Worm (Caenorhabditis elegans) whole organism, early embryonic: ENCODE data around the gene srh-141.

ENCODE experiments used
- B0310.2 ChIP-seq: sonication (generic microtip); optimal IDR thresholded peaks from 2 replicates; lab custom pipeline; 2016; ENCODE audit warnings: mild to moderate bottlenecking, missing genetic modification characterization, missing compliant biosample characterization
- F13C5.2 ChIP-seq: sonication (generic microtip); optimal IDR thresholded peaks from 2 replicates; lab custom pipeline; 2017; ENCODE audit warnings: mild to moderate bottlenecking, missing genetic modification characterization, inconsistent platforms, missing compliant biosample characterization
- aly-1 ChIP-seq: sonication (generic microtip); optimal IDR thresholded peaks from 2 replicates; lab custom pipeline; 2016; ENCODE audit warnings: missing genetic modification characterization, missing compliant biosample characterization
- ama-1 ChIP-seq: fragments of 150-350 bp; optimal IDR thresholded peaks from 2 replicates; lab custom pipeline; 2014
- ceh-13 ChIP-seq: fragments of 200-800 bp; sonication (Bioruptor generic); optimal IDR thresholded peaks from 2 replicates; lab custom pipeline; 2018; ENCODE audit warnings: mild to moderate bottlenecking, missing genetic modification characterization, missing compliant biosample characterization
- ceh-36 ChIP-seq: sonication (generic microtip); optimal IDR thresholded peaks from 2 replicates; lab custom pipeline; 2016; ENCODE audit warnings: missing genetic modification characterization, inconsistent platforms, missing compliant biosample characterization
- ets-7 ChIP-seq: sonication (generic microtip); optimal IDR thresholded peaks from 2 replicates; lab custom pipeline; 2016; ENCODE audit warnings: missing genotype, missing genetic modification characterization, missing compliant biosample characterization
- flt-1 ChIP-seq: fragments of 200-800 bp; sonication (Bioruptor generic); IDR thresholded peaks from 2 replicates; pipeline ENCODE4 v1.3.6; 2022; ENCODE audit warnings: missing genetic modification characterization, missing compliant biosample characterization
- hmbx-1 ChIP-seq: sonication (generic microtip); optimal IDR thresholded peaks from 2 replicates; lab custom pipeline; 2016; ENCODE audit warnings: mild to moderate bottlenecking, missing genetic modification characterization, missing compliant biosample characterization
- hmg-4 ChIP-seq: fragments of 200-800 bp; sonication (Bioruptor generic); optimal IDR thresholded peaks from 2 replicates; lab custom pipeline; 2018; ENCODE audit warnings: mild to moderate bottlenecking, missing genetic modification characterization, missing compliant biosample characterization
- hnd-1 ChIP-seq: sonication (generic microtip); optimal IDR thresholded peaks from 2 replicates; lab custom pipeline; 2016; ENCODE audit warnings: missing genetic modification characterization, missing compliant biosample characterization
- pes-1 ChIP-seq: fragments of 200-800 bp; sonication (Bioruptor generic); IDR thresholded peaks from 2 replicates; pipeline ENCODE4 v1.3.6; 2022; ENCODE audit warnings: missing genetic modification reagents, missing genetic modification characterization, missing compliant biosample characterization
- scrt-1 ChIP-seq: fragments of 200-800 bp; sonication (Bioruptor generic); IDR thresholded peaks from 2 replicates; pipeline ENCODE4 v1.3.6; 2022; ENCODE audit warnings: missing genetic modification characterization, missing compliant biosample characterization
- sea-1 ChIP-seq: fragments of 200-800 bp; sonication (Bioruptor generic); conservative IDR thresholded peaks from 2 replicates; pipeline ENCODE4 v1.3.6; 2022; ENCODE audit warnings: missing genetic modification characterization, missing compliant biosample characterization
- tbx-11 ChIP-seq: fragments of 200-800 bp; sonication (Bioruptor generic); IDR thresholded peaks from 2 replicates; pipeline ENCODE4 v1.3.6; 2022; ENCODE audit warnings: missing genetic modification characterization, missing compliant biosample characterization
- tbx-37 ChIP-seq: fragments of 200-800 bp; sonication (Bioruptor generic); conservative IDR thresholded peaks from 2 replicates; pipeline ENCODE4 v1.3.6; 2022; ENCODE audit warnings: missing genetic modification reagents, missing genetic modification characterization, missing compliant biosample characterization
- tra-4 ChIP-seq: sonication (generic microtip); optimal IDR thresholded peaks from 2 replicates; lab custom pipeline; 2017; ENCODE audit warnings: missing genetic modification characterization, missing compliant biosample characterization

Gene srh-141

DNA sequence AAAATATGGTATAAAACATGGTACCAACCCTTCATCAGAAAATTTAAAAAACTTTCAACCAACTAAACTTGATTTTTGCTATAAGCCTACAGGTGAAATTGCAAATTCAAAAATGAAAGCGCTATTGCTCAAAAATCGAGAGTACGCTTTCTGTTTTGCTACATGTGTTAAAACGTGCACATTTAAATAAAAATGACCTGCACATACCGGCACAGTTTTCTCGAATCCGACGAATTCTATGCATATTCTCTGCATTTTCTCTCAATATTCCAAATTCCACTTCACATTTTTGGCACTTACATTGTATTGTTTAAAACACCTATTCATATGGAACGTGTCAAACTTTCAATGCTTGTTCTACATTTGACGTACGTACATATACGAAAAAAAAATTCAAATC is 33.2 kb upstream of the srh-141 start, which contains the start of gene srh-145:
Gene srh-145, plus strand, starts transcription at position 193 of the 400 bp plus-strand sequence.
- TF ChIP-seq tra-4 (tag; lab: Kevin White, UChicago) (no peak), flt-1 (GFP tag; lab: Robert Waterston, UW) (no peak), ceh-13 (GFP tag; lab: Kevin White, UChicago) (no peak), ets-7 (no peak), hmbx-1 (tag; lab: Kevin White, UChicago) (no peak), aly-1 (tag; lab: Kevin White, UChicago) (no peak), scrt-1 (GFP tag; lab: Robert Waterston, UW) (no peak), tbx-11 (GFP tag; lab: Robert Waterston, UW) (no peak)

DNA sequence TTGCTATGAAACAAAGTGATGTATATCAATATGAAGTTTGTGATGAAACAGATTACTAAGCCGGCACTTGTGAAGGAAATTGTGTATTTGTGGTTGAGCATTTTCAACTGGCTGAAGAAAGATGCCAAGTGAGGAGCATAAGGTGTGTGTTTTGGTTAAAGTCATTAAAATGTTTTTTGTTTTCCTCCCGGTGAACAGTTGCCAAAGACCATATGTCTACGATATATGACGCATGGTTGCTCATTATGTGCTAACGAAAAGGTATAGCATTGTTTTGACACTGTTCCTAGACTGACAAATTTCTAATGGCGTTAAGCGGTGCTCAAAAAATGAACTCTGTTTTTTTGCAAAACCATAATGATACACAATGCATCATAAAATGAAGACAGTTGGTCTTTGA is 26.7 kb upstream of the srh-141 start, which contains the start of gene str-55:
Gene str-55, minus strand, starts transcription at position 101 of the 400 bp plus-strand sequence.
- no peak for TF ChIP-seq ama-1 (lab: Kevin White, UChicago)
- no peak for TF ChIP-seq pes-1 (GFP tag; lab: Robert Waterston, UW)
- no peak for TF ChIP-seq F13C5.2 (tag; lab: Kevin White, UChicago)
- no peak for TF ChIP-seq scrt-1 (GFP tag; lab: Robert Waterston, UW)
- no peak for TF ChIP-seq hnd-1 (tag; lab: Kevin White, UChicago)
- no peak for TF ChIP-seq hmbx-1 (tag; lab: Kevin White, UChicago)
- no peak for TF ChIP-seq tra-4 (tag; lab: Kevin White, UChicago)
- no peak for TF ChIP-seq aly-1 (tag; lab: Kevin White, UChicago)
- TF ChIP-seq sea-1 (GFP tag; lab: Robert Waterston, UW) = no peak
- TF ChIP-seq ceh-13 (GFP tag; lab: Kevin White, UChicago) = no peak
- no peak for TF ChIP-seq tbx-11 (GFP tag; lab: Robert Waterston, UW)
- TF ChIP-seq ets-7 = no peak
- TF ChIP-seq flt-1 (GFP tag; lab: Robert Waterston, UW) = no peak
- no peak for TF ChIP-seq B0310.2 (tag; lab: Kevin White, UChicago)
- TF ChIP-seq hmg-4 (GFP tag; lab: Kevin White, UChicago) = no peak
- TF ChIP-seq ceh-36 (tag; lab: Kevin White, UChicago) = no peak

ce11 chrV:16419769-16420168 is 24.0 kb upstream of the srh-141 start, which contains the start of gene F26D2.16:
TSS of gene F26D2.16 (minus strand) at chrV:16419869.
- TF ChIP-seq pes-1 (GFP tag; lab: Robert Waterston, UW) (no peak), aly-1 (tag; lab: Kevin White, UChicago) (no peak), ama-1 (lab: Kevin White, UChicago) (no peak), ets-7 (no peak), scrt-1 (GFP tag; lab: Robert Waterston, UW) (no peak), hmg-4 (GFP tag; lab: Kevin White, UChicago) (no peak), tbx-37 (GFP tag; lab: Robert Waterston, UW) (no peak), ceh-13 (GFP tag; lab: Kevin White, UChicago) (no peak), flt-1 (GFP tag; lab: Robert Waterston, UW) (no peak), tbx-11 (GFP tag; lab: Robert Waterston, UW) (no peak), tra-4 (tag; lab: Kevin White, UChicago) (no peak), hmbx-1 (tag; lab: Kevin White, UChicago) (no peak), B0310.2 (tag; lab: Kevin White, UChicago) (no peak), F13C5.2 (tag; lab: Kevin White, UChicago) (no peak)

- TF ChIP-seq ceh-36 (tag; lab: Kevin White, UChicago) (no peak), pes-1 (GFP tag; lab: Robert Waterston, UW) (no peak), sea-1 (GFP tag; lab: Robert Waterston, UW) (no peak), tbx-11 (GFP tag; lab: Robert Waterston, UW) (no peak), tra-4 (tag; lab: Kevin White, UChicago) (no peak), hnd-1 (tag; lab: Kevin White, UChicago) (no peak)
These were observed 23.0 kb upstream of the srh-141 start, which contains the start of gene srw-48 for ce11 chrV:16420696-16421095. TSS of gene srw-48 (plus strand) at chrV:16420996.

- TF ChIP-seq hmbx-1 (tag; lab: Kevin White, UChicago) (no peak), tra-4 (tag; lab: Kevin White, UChicago) (no peak), tbx-11 (GFP tag; lab: Robert Waterston, UW) (no peak), F13C5.2 (tag; lab: Kevin White, UChicago) (no peak), hmg-4 (GFP tag; lab: Kevin White, UChicago) (no peak), B0310.2 (tag; lab: Kevin White, UChicago) (no peak), scrt-1 (GFP tag; lab: Robert Waterston, UW) (no peak), pes-1 (GFP tag; lab: Robert Waterston, UW) (no peak)
These were observed 19.3 kb upstream of the srh-141 start, which contains the start of gene srw-29 for ce11 chrV:16424428-16424827. TSS of gene srw-29 (minus strand) at chrV:16424528.

ce11 chrV:16429503-16429902 is 14.2 kb upstream of the srh-141 start, which contains the start of gene F26D2.10:
TSS of gene F26D2.10 (minus strand) at chrV:16429603.
- TF ChIP-seq flt-1 (GFP tag; lab: Robert Waterston, UW) = no peak
- no peak for TF ChIP-seq tbx-11 (GFP tag; lab: Robert Waterston, UW)
- no peak for TF ChIP-seq F13C5.2 (tag; lab: Kevin White, UChicago)
- no peak for TF ChIP-seq ets-7
- no peak for TF ChIP-seq pes-1 (GFP tag; lab: Robert Waterston, UW)
- TF ChIP-seq B0310.2 (tag; lab: Kevin White, UChicago) = no peak
- TF ChIP-seq scrt-1 (GFP tag; lab: Robert Waterston, UW) = no peak
- TF ChIP-seq tbx-37 (GFP tag; lab: Robert Waterston, UW) = no peak
- TF ChIP-seq hnd-1 (tag; lab: Kevin White, UChicago) = no peak
- TF ChIP-seq tra-4 (tag; lab: Kevin White, UChicago) = no peak
- TF ChIP-seq ceh-36 (tag; lab: Kevin White, UChicago) = no peak
- TF ChIP-seq aly-1 (tag; lab: Kevin White, UChicago) = no peak
- no peak for TF ChIP-seq ama-1 (lab: Kevin White, UChicago)
- no peak for TF ChIP-seq hmbx-1 (tag; lab: Kevin White, UChicago)
- no peak for TF ChIP-seq ceh-13 (GFP tag; lab: Kevin White, UChicago)
- no peak for TF ChIP-seq hmg-4 (GFP tag; lab: Kevin White, UChicago)

ce11 chrV:16429940-16430339 is 13.8 kb upstream of the srh-141 start, which contains the start of gene str-73:
TSS of gene str-73 (plus strand) at chrV:16430240.
- TF ChIP-seq scrt-1 (GFP tag; lab: Robert Waterston, UW) (no peak), sea-1 (GFP tag; lab: Robert Waterston, UW) (no peak), hmg-4 (GFP tag; lab: Kevin White, UChicago) (no peak), ceh-36 (tag; lab: Kevin White, UChicago) (no peak), tbx-11 (GFP tag; lab: Robert Waterston, UW) (no peak), ceh-13 (GFP tag; lab: Kevin White, UChicago) (no peak), flt-1 (GFP tag; lab: Robert Waterston, UW) (no peak), hmbx-1 (tag; lab: Kevin White, UChicago) (no peak), tra-4 (tag; lab: Kevin White, UChicago) (no peak), B0310.2 (tag; lab: Kevin White, UChicago) (no peak), F13C5.2 (tag; lab: Kevin White, UChicago) (no peak), pes-1 (GFP tag; lab: Robert Waterston, UW) (no peak), aly-1 (tag; lab: Kevin White, UChicago) (no peak)
